Fruit fly (Drosophila melanogaster) whole organism, embryonic: ENCODE data around the gene c12.2.

ENCODE experiments used
- Abd-B ChIP-seq: fragments of 200-800 bp; sonication (Bioruptor generic); optimal IDR thresholded peaks from 2 replicates; lab custom pipeline; 2018; ENCODE audit warnings: missing biosample characterization, mild to moderate bottlenecking, missing genetic modification characterization, moderate library complexity
- B-H2 ChIP-seq: fragments of 200-800 bp; sonication (Bioruptor generic); optimal IDR thresholded peaks from 2 replicates; lab custom pipeline; 2018; ENCODE audit warnings: missing biosample characterization, mild to moderate bottlenecking, missing genetic modification characterization
- CG10274 ChIP-seq: fragments of 200-800 bp; sonication (Bioruptor generic); optimal IDR thresholded peaks from 3 replicates; lab custom pipeline; 2017; ENCODE audit warnings: missing biosample characterization, mild to moderate bottlenecking, missing genetic modification characterization
- CG10979 ChIP-seq: fragments of 200-800 bp; sonication (Bioruptor generic); optimal IDR thresholded peaks from 2 replicates; lab custom pipeline; 2018; ENCODE audit warnings: missing biosample characterization, mild to moderate bottlenecking, missing genetic modification characterization, moderate library complexity
- CG12104 ChIP-seq: fragments of 200-800 bp; sonication (Bioruptor generic); optimal IDR thresholded peaks from 3 replicates; lab custom pipeline; 2016; ENCODE audit warnings: missing biosample characterization, missing genetic modification characterization
- CG12219 ChIP-seq: fragments of 200-800 bp; sonication (Bioruptor generic); optimal IDR thresholded peaks from 3 replicates; lab custom pipeline; 2018; ENCODE audit warnings: missing biosample characterization, mild to moderate bottlenecking, missing genetic modification characterization
- CG12391 ChIP-seq: fragments of 200-800 bp; sonication (Bioruptor generic); optimal IDR thresholded peaks from 3 replicates; lab custom pipeline; 2018; ENCODE audit warnings: missing biosample characterization, mild to moderate bottlenecking, missing genetic modification characterization, moderate library complexity
- CG12942 ChIP-seq: fragments of 200-800 bp; sonication (Bioruptor generic); optimal IDR thresholded peaks from 3 replicates; lab custom pipeline; 2016; ENCODE audit warnings: missing biosample characterization, missing genetic modification characterization
- CG15514 ChIP-seq: fragments of 200-800 bp; sonication (Bioruptor generic); optimal IDR thresholded peaks from 3 replicates; lab custom pipeline; 2017; ENCODE audit warnings: missing biosample characterization, missing genetic modification characterization, mild to moderate bottlenecking, moderate library complexity, missing genetic modification reagents
- CG3065 ChIP-seq: fragments of 200-800 bp; sonication (Bioruptor generic); optimal IDR thresholded peaks from 2 replicates; lab custom pipeline; 2016; ENCODE audit warnings: missing biosample characterization, missing genetic modification characterization
- CG3163 ChIP-seq: fragments of 200-800 bp; sonication (Bioruptor generic); optimal IDR thresholded peaks from 3 replicates; lab custom pipeline; 2016; ENCODE audit warnings: missing biosample characterization, missing genetic modification characterization
- CG3726 ChIP-seq: fragments of 200-800 bp; sonication (Bioruptor generic); IDR thresholded peaks from 3 replicates; pipeline ENCODE4, ENCODE4 v1.3.6; 2022; ENCODE audit warnings: missing biosample characterization, missing genetic modification characterization
- CG3838 ChIP-seq: fragments of 200-800 bp; sonication (Bioruptor generic); optimal IDR thresholded peaks from 3 replicates; lab custom pipeline; 2016; ENCODE audit warnings: missing biosample characterization, missing genetic modification characterization
- CG4328 ChIP-seq: fragments of 200-800 bp; sonication (Bioruptor generic); optimal IDR thresholded peaks from 3 replicates; lab custom pipeline; 2017; ENCODE audit warnings: missing biosample characterization, missing genetic modification reagents, missing genetic modification characterization
- CG4360 ChIP-seq: fragments of 200-800 bp; sonication (Bioruptor generic); IDR thresholded peaks from 2 replicates; pipeline ENCODE4 v1.3.6; 2022; ENCODE audit warnings: missing biosample characterization, missing genetic modification characterization
- CG4820 ChIP-seq: fragments of 200-800 bp; sonication (Bioruptor generic); optimal IDR thresholded peaks from 3 replicates; lab custom pipeline; 2016; ENCODE audit warnings: missing biosample characterization, missing genetic modification characterization
- CG5245 ChIP-seq: fragments of 200-800 bp; sonication (Bioruptor generic); optimal IDR thresholded peaks from 3 replicates; lab custom pipeline; 2016; ENCODE audit warnings: missing biosample characterization, missing genetic modification characterization
- CG6272 ChIP-seq: fragments of 200-800 bp; sonication (Bioruptor generic); IDR thresholded peaks from 2 replicates; pipeline ENCODE4 v1.3.6; 2022; ENCODE audit warnings: missing biosample characterization, missing genetic modification characterization
- CG7271 ChIP-seq: fragments of 200-800 bp; sonication (Bioruptor generic); optimal IDR thresholded peaks from 2 replicates; lab custom pipeline; 2018; ENCODE audit warnings: missing biosample characterization, mild to moderate bottlenecking, missing genetic modification characterization, moderate library complexity
- CG8359 ChIP-seq: fragments of 200-800 bp; sonication (Bioruptor generic); optimal IDR thresholded peaks from 2 replicates; lab custom pipeline; 2017; ENCODE audit warnings: missing biosample characterization, mild to moderate bottlenecking, missing genetic modification characterization, borderline replicate concordance
- Deaf1 ChIP-seq: fragments of 200-800 bp; optimal IDR thresholded peaks from 3 replicates; lab custom pipeline; 2019; ENCODE audit warnings: missing biosample characterization, mild to moderate bottlenecking, missing genetic modification characterization, moderate library complexity
- Dek ChIP-seq: fragments of 200-800 bp; sonication (Bioruptor generic); optimal IDR thresholded peaks from 3 replicates; lab custom pipeline; 2019; ENCODE audit warnings: missing biosample characterization, mild to moderate bottlenecking, missing genetic modification characterization, moderate library complexity
- Dip2 ChIP-seq: fragments of 200-800 bp; sonication (Bioruptor generic); IDR thresholded peaks from 2 replicates; pipeline ENCODE4 v1.3.6; 2022; ENCODE audit warnings: missing biosample characterization, missing genetic modification characterization
- Ets97D ChIP-seq: fragments of 200-800 bp; sonication (Bioruptor generic); optimal IDR thresholded peaks from 3 replicates; lab custom pipeline; 2016; ENCODE audit warnings: missing biosample characterization, missing genetic modification characterization
- HHEX ChIP-seq: fragments of 200-800 bp; sonication (Bioruptor generic); optimal IDR thresholded peaks from 3 replicates; lab custom pipeline; 2017; ENCODE audit warnings: missing biosample characterization, mild to moderate bottlenecking, missing genetic modification characterization, missing genetic modification reagents
- Hr3 ChIP-seq: fragments of 200-800 bp; sonication (Bioruptor generic); optimal IDR thresholded peaks from 3 replicates; lab custom pipeline; 2016; ENCODE audit warnings: missing biosample characterization, missing genetic modification characterization
- Lim3 ChIP-seq: fragments of 200-800 bp; sonication (Bioruptor generic); IDR thresholded peaks from 2 replicates; pipeline ENCODE4 v1.3.6; 2022; ENCODE audit warnings: missing biosample characterization, missing genetic modification characterization
- Oli ChIP-seq: fragments of 200-800 bp; sonication (Bioruptor generic); optimal IDR thresholded peaks from 2 replicates; lab custom pipeline; 2018; ENCODE audit warnings: missing biosample characterization, mild to moderate bottlenecking, missing genetic modification characterization, moderate library complexity
- Sin3A ChIP-seq: fragments of >200 bp; optimal IDR thresholded peaks from 2 replicates; lab custom pipeline; 2018
- Sox100B ChIP-seq: fragments of 200-800 bp; sonication (Bioruptor generic); optimal IDR thresholded peaks from 3 replicates; lab custom pipeline; 2018; ENCODE audit warnings: missing biosample characterization, mild to moderate bottlenecking, missing genetic modification characterization
- ac ChIP-seq: fragments of 200-800 bp; sonication (Bioruptor generic); optimal IDR thresholded peaks from 3 replicates; lab custom pipeline; 2017; ENCODE audit warnings: missing biosample characterization, mild to moderate bottlenecking, missing genetic modification characterization
- ase ChIP-seq: fragments of 200-800 bp; sonication (Bioruptor generic); IDR thresholded peaks from 3 replicates; pipeline ENCODE4 v1.3.6; 2022; ENCODE audit warnings: missing biosample characterization, missing genetic modification characterization
- bab2 ChIP-seq: fragments of 200-800 bp; sonication (Bioruptor generic); optimal IDR thresholded peaks from 2 replicates; lab custom pipeline; 2016; ENCODE audit warnings: missing biosample characterization, missing genetic modification characterization
- cato ChIP-seq: fragments of 200-800 bp; sonication (Bioruptor generic); optimal IDR thresholded peaks from 2 replicates; lab custom pipeline; 2016; ENCODE audit warnings: missing biosample characterization, missing genetic modification characterization, borderline replicate concordance
- dan ChIP-seq: fragments of 200-800 bp; sonication (Bioruptor generic); IDR thresholded peaks from 2 replicates; pipeline ENCODE4 v1.3.6; 2022; ENCODE audit warnings: missing biosample characterization, missing genetic modification characterization
- emc ChIP-seq: fragments of 200-800 bp; sonication (Bioruptor generic); optimal IDR thresholded peaks from 2 replicates; lab custom pipeline; 2016; ENCODE audit warnings: missing biosample characterization, missing genetic modification characterization
- exex ChIP-seq: fragments of 200-800 bp; sonication (Bioruptor generic); optimal IDR thresholded peaks from 4 replicates; lab custom pipeline; 2018; ENCODE audit warnings: missing biosample characterization, mild to moderate bottlenecking, missing genetic modification characterization, moderate library complexity
- gsb ChIP-seq: fragments of 200-800 bp; sonication (Bioruptor generic); IDR thresholded peaks from 2 replicates; pipeline ENCODE4 v1.3.6; 2022; ENCODE audit warnings: missing biosample characterization, missing genetic modification characterization
- h ChIP-seq: fragments of >200 bp; optimal IDR thresholded peaks from 2 replicates; lab custom pipeline; 2017
- hth ChIP-seq: fragments of >200 bp; optimal IDR thresholded peaks from 2 replicates; lab custom pipeline; 2017; ENCODE audit warnings: inconsistent platforms
- insv ChIP-seq, 2 experiments: fragments of 200-800 bp; sonication (Bioruptor generic); optimal IDR thresholded peaks; 3 replicates each; lab custom pipeline; 2016 to 2018; ENCODE audit warnings: missing biosample characterization in 2 of 2, missing genetic modification characterization in 2 of 2
- knrl ChIP-seq: fragments of 200-800 bp; sonication (Bioruptor generic); IDR thresholded peaks from 3 replicates; pipeline ENCODE4 v1.3.6; 2022; ENCODE audit warnings: missing biosample characterization, missing genetic modification characterization; ENCODE audit not compliant: partially characterized antibody
- lbe ChIP-seq: fragments of 200-800 bp; sonication (Bioruptor generic); optimal IDR thresholded peaks from 2 replicates; lab custom pipeline; 2016; ENCODE audit warnings: missing biosample characterization, mild to moderate bottlenecking, missing genetic modification characterization
- mld ChIP-seq: fragments of 200-800 bp; sonication (Bioruptor generic); IDR thresholded peaks from 3 replicates; pipeline ENCODE4 v1.3.6; 2022; ENCODE audit warnings: missing biosample characterization, missing genetic modification characterization; ENCODE audit not compliant: partially characterized antibody
- scrt ChIP-seq: fragments of 200-800 bp; sonication (Bioruptor generic); optimal IDR thresholded peaks from 2 replicates; lab custom pipeline; 2018; ENCODE audit warnings: missing biosample characterization, mild to moderate bottlenecking, missing genetic modification characterization, moderate library complexity
- sima ChIP-seq: fragments of 200-800 bp; sonication (Bioruptor generic); optimal IDR thresholded peaks from 2 replicates; lab custom pipeline; 2016; ENCODE audit warnings: missing biosample characterization, missing genetic modification characterization
- sisA ChIP-seq: fragments of 200-800 bp; sonication (Bioruptor generic); IDR thresholded peaks from 2 replicates; pipeline ENCODE4 v1.3.6; 2022; ENCODE audit warnings: missing biosample characterization, missing genetic modification characterization
- sna ChIP-seq: fragments of 200-800 bp; sonication (Bioruptor generic); IDR thresholded peaks from 2 replicates; pipeline ENCODE4 v1.3.6; 2022; ENCODE audit warnings: missing biosample characterization, missing genetic modification characterization; ENCODE audit not compliant: partially characterized antibody
- wek ChIP-seq: fragments of 200-800 bp; sonication (Bioruptor generic); optimal IDR thresholded peaks from 3 replicates; lab custom pipeline; 2018; ENCODE audit warnings: missing biosample characterization, mild to moderate bottlenecking, missing genetic modification characterization, moderate library complexity

The c12.2 gene

dm6 chrX:9352112-9353096, 33.2 kb downstream of the c12.2 start (continued):
- no peak for TF ChIP-seq CG3065
- no peak for TF ChIP-seq Dip2 (GFP tag; lab: Robert Waterston, UW)
- no peak for TF ChIP-seq hth
- TF ChIP-seq CG4820, result peak; percentile 66
- TF ChIP-seq CG10979 (tag; lab: Kevin White, UChicago), result peak; percentile 82
- no peak for TF ChIP-seq CG7271 (tag; lab: Kevin White, UChicago)
- peak; percentile 60 for TF ChIP-seq bab2 (GFP tag; lab: Kevin White, UChicago)
- TF ChIP-seq h (lab: Kevin White, UChicago), result no peak
- peak; percentile 56 for TF ChIP-seq CG4328 (GFP tag; lab: Kevin White, UChicago)
- peak; percentile 38 for TF ChIP-seq Ets97D
- TF ChIP-seq CG12942 (GFP tag; lab: Kevin White, UChicago), result peak; percentile 62
- no peak for TF ChIP-seq lbe (GFP tag; lab: Kevin White, UChicago)
- TF ChIP-seq B-H2, result peak; percentile 60
- TF ChIP-seq dan, result no peak
- peak; percentile 16 for TF ChIP-seq wek (GFP tag; lab: Kevin White, UChicago)
- TF ChIP-seq CG12391, result peak; percentile 83
- TF ChIP-seq HHEX (GFP tag; lab: Kevin White, UChicago), result peak; percentile 84
- peak; percentile 51 for TF ChIP-seq CG8359 (GFP tag; lab: Kevin White, UChicago)
- peak; percentile 80 for TF ChIP-seq scrt (GFP tag; lab: Kevin White, UChicago)
- TF ChIP-seq insv (GFP tag; optimal IDR thresholded peaks at IDR 0.05; lab: Kevin White, UChicago), result no peak
- TF ChIP-seq Hr3 (GFP tag; lab: Kevin White, UChicago), result peak; percentile 59
- TF ChIP-seq ac (GFP tag; lab: Kevin White, UChicago), result peak; percentile 11
- 0 out of 2 replicates have a peak, but pooled peaks have one; percentile 27 for TF ChIP-seq Lim3 (GFP tag; lab: Robert Waterston, UW)
- TF ChIP-seq CG10274 (GFP tag; lab: Kevin White, UChicago), result peak; percentile 67
- TF ChIP-seq sima (GFP tag; lab: Kevin White, UChicago), result no peak
- peak; percentile 78 for TF ChIP-seq gsb
- TF ChIP-seq Sox100B (GFP tag; lab: Kevin White, UChicago), result peak; percentile 78
- TF ChIP-seq Dek (tag; lab: Kevin White, UChicago), result peak; percentile 84
- TF ChIP-seq knrl, result no peak
- TF ChIP-seq cato (GFP tag; lab: Kevin White, UChicago), result peak; percentile 57
- peak; percentile 60 for TF ChIP-seq CG5245 (GFP tag; lab: Kevin White, UChicago)
- peak; percentile 80 for TF ChIP-seq Abd-B
- peak; percentile 46 for TF ChIP-seq CG4360 (GFP tag; lab: Robert Waterston, UW)
- TF ChIP-seq emc, result peak; percentile 29
- peak; percentile 86 for TF ChIP-seq Oli (tag; lab: Kevin White, UChicago)
- TF ChIP-seq sna (GFP tag; lab: Robert Waterston, UW), result no peak
- TF ChIP-seq CG15514 (GFP tag; lab: Kevin White, UChicago), result peak; percentile 77
- TF ChIP-seq CG6272 (GFP tag; lab: Robert Waterston, UW), result peak; percentile 62
- TF ChIP-seq sisA (GFP tag; lab: Robert Waterston, UW), result peak; percentile 64
- peak; percentile 45; the same call in 1 of the 3 replicates for TF ChIP-seq ase (GFP tag; lab: Robert Waterston, UW)
- TF ChIP-seq CG12219, result peak; percentile 85
- peak; percentile 60 for TF ChIP-seq exex (tag; lab: Kevin White, UChicago)
- peak; percentile 73 for TF ChIP-seq CG12104 (GFP tag; lab: Kevin White, UChicago)
- no peak for TF ChIP-seq CG3163 (GFP tag; lab: Kevin White, UChicago)
- TF ChIP-seq mld (GFP tag; lab: Robert Waterston, UW), result no peak
- no peak for TF ChIP-seq Sin3A (lab: Kevin White, UChicago)
- TF ChIP-seq CG3838 (GFP tag; lab: Kevin White, UChicago), result peak; percentile 50
- peak; percentile 66 for TF ChIP-seq Deaf1 (tag; lab: Kevin White, UChicago)
- TF ChIP-seq CG3726 (GFP tag; lab: Robert Waterston, UW), result peak; percentile 68; the same call in 1 of the 3 replicates
